Worm (Caenorhabditis elegans) whole organism, young adult: Measurements from ENCODE around the gene srx-85.
"Not testable (repeated sequence)": the region's sequence is repeated elsewhere in the genome, so short reads cannot be mapped to it uniquely, and the experiment has no call there.

Experiments used
- F33H1.4 ChIP-seq: fragments of 200-800 bp; sonication (Bioruptor generic); IDR thresholded peaks from 2 replicates; pipeline ENCODE4 v1.3.6; 2022; ENCODE audit warnings: missing genetic modification reagents, missing genetic modification characterization, missing compliant biosample characterization
- F49E8.2 ChIP-seq: sonication (generic microtip); optimal IDR thresholded peaks from 3 replicates; lab custom pipeline; 2017; ENCODE audit warnings: missing genetic modification characterization, mild to moderate bottlenecking, missing compliant biosample characterization, antibody characterized with exemption, moderate library complexity; ENCODE audit not compliant: insufficient read depth
- ZK185.1 ChIP-seq: sonication (generic microtip); optimal IDR thresholded peaks from 2 replicates; lab custom pipeline; 2016; ENCODE audit warnings: mild to moderate bottlenecking, missing genetic modification characterization, missing compliant biosample characterization; ENCODE audit not compliant: poor library complexity, severe bottlenecking
- egl-18 ChIP-seq: fragments of 200-800 bp; sonication (Bioruptor generic); IDR thresholded peaks from 2 replicates; pipeline ENCODE4 v1.3.6; 2022; ENCODE audit warnings: missing genetic modification reagents, missing genetic modification characterization, missing compliant biosample characterization
- hlh-12 ChIP-seq: sonication (generic microtip); optimal IDR thresholded peaks from 2 replicates; lab custom pipeline; 2016; ENCODE audit warnings: missing genetic modification characterization, missing compliant biosample characterization
- lir-1 ChIP-seq: fragments of 200-800 bp; sonication (Bioruptor generic); conservative IDR thresholded peaks from 2 replicates; pipeline ENCODE4 v1.3.6; 2022; ENCODE audit warnings: missing genetic modification reagents, missing genetic modification characterization, missing compliant biosample characterization
- unc-62 ChIP-seq: fragments of 150-350 bp; optimal IDR thresholded peaks from 2 replicates; lab custom pipeline; 2014; ENCODE audit warnings: missing biosample characterization, missing genetic modification reagents, missing genetic modification characterization
- ztf-18 ChIP-seq: sonication (generic microtip); optimal IDR thresholded peaks from 2 replicates; lab custom pipeline; 2016; ENCODE audit warnings: missing genotype, mild to moderate bottlenecking, missing genetic modification characterization, missing compliant biosample characterization
- ztf-22 ChIP-seq: fragments of 200-800 bp; sonication (Bioruptor generic); optimal IDR thresholded peaks from 2 replicates; lab custom pipeline; 2018; ENCODE audit warnings: mild to moderate bottlenecking, missing genetic modification characterization, moderate library complexity, missing compliant biosample characterization

DNA sequence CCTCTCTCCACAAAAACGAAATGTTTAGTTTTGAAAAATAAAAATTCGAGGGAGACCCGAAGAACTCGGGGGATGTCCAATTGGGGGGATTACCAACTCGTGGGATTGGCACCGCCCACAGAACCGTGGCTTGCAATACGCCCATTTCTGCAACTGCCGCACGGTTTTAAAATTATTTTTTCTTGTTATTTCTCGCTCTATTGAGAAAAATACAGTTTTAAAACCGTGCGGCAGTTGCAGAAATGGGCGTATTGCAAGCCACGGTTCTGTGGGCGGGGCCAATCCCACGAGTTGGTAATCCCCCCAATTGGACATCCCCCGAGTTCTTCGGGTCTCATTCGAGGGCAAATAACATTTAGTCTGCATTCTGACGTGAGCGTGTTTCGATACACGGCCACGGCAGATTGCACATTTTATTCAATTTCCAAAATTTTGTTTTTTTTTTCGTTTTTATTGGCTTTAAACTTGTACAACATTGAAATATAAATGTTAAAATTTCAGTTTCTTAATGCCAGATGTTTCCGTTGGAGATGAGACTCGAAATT, 47.6 kb upstream of the srx-85 start, which contains the start of the genes C55A6.1 and C55A6.10:
- TF ChIP-seq egl-18 (GFP tag; lab: Robert Waterston, UW); lir-1; unc-62; ztf-22 (GFP tag; lab: Kevin White, UChicago); hlh-12: not testable (repeated sequence)
- TF ChIP-seq ztf-18 (tag; lab: Kevin White, UChicago) (peak; percentile 86), F49E8.2 (tag; lab: Kevin White, UChicago) (peak; percentile 61), ZK185.1 (peak; percentile 64), F33H1.4 (peak; percentile 64)
